Fruit fly (Drosophila melanogaster) whole organism, pupa: ENCODE results near the gene br.

Source experiments
- CG10348 ChIP-seq: fragments of 200-800 bp; sonication (Bioruptor generic); IDR thresholded peaks from 2 replicates; pipeline ENCODE4 v1.3.6; 2022; ENCODE audit warnings: missing biosample characterization, missing genetic modification characterization
- CG12605 ChIP-seq: fragments of 200-800 bp; sonication (Bioruptor generic); IDR thresholded peaks from 2 replicates; pipeline ENCODE4 v1.3.6; 2022; ENCODE audit warnings: missing biosample characterization, missing genetic modification characterization
- CG13204 ChIP-seq: fragments of 200-800 bp; sonication (Bioruptor generic); optimal IDR thresholded peaks from 2 replicates; lab custom pipeline; 2018; ENCODE audit warnings: missing biosample characterization, mild to moderate bottlenecking, missing genetic modification characterization, moderate library complexity
- CG14655 ChIP-seq: fragments of 200-800 bp; sonication (Bioruptor generic); optimal IDR thresholded peaks from 3 replicates; lab custom pipeline; 2017; ENCODE audit warnings: mild to moderate bottlenecking, missing biosample characterization, missing genetic modification reagents, missing genetic modification characterization
- CG15710 ChIP-seq: fragments of 200-800 bp; sonication (Bioruptor generic); optimal IDR thresholded peaks from 2 replicates; lab custom pipeline; 2018; ENCODE audit warnings: missing biosample characterization, mild to moderate bottlenecking, missing genetic modification characterization, moderate library complexity
- CG17806 ChIP-seq: fragments of 200-800 bp; sonication (Bioruptor generic); optimal IDR thresholded peaks from 2 replicates; lab custom pipeline; 2018; ENCODE audit warnings: missing biosample characterization, mild to moderate bottlenecking, missing genetic modification characterization, moderate library complexity
- CG32121 ChIP-seq: fragments of 200-800 bp; sonication (Bioruptor generic); IDR thresholded peaks from 2 replicates; pipeline ENCODE4 v1.3.6; 2022; ENCODE audit warnings: missing biosample characterization, missing genetic modification characterization
- CG34367 ChIP-seq: fragments of 200-800 bp; sonication (Bioruptor generic); optimal IDR thresholded peaks from 2 replicates; lab custom pipeline; 2018; ENCODE audit warnings: missing biosample characterization, mild to moderate bottlenecking, missing genetic modification characterization
- CG4496 ChIP-seq: fragments of 200-800 bp; sonication (Bioruptor generic); IDR thresholded peaks from 3 replicates; pipeline ENCODE4 v1.3.6; 2022; ENCODE audit warnings: missing biosample characterization, missing genetic modification characterization
- CG8159 ChIP-seq: fragments of 200-800 bp; sonication (Bioruptor generic); optimal IDR thresholded peaks from 3 replicates; lab custom pipeline; 2018; ENCODE audit warnings: missing biosample characterization, mild to moderate bottlenecking, missing genetic modification characterization, moderate library complexity
- CG8301 ChIP-seq: fragments of 200-800 bp; sonication (Bioruptor generic); optimal IDR thresholded peaks from 2 replicates; lab custom pipeline; 2018; ENCODE audit warnings: missing biosample characterization, mild to moderate bottlenecking, missing genetic modification characterization
- CG9948 ChIP-seq: fragments of 200-800 bp; sonication (Bioruptor generic); optimal IDR thresholded peaks from 2 replicates; lab custom pipeline; 2018; ENCODE audit warnings: missing biosample characterization, mild to moderate bottlenecking, missing genetic modification characterization, moderate library complexity
- D1 ChIP-seq: fragments of 200-800 bp; sonication (Bioruptor generic); optimal IDR thresholded peaks from 2 replicates; lab custom pipeline; 2018; ENCODE audit warnings: missing biosample characterization, mild to moderate bottlenecking, missing genetic modification characterization, moderate library complexity
- EcR ChIP-seq: fragments of 200-800 bp; sonication (Bioruptor generic); optimal IDR thresholded peaks from 3 replicates; lab custom pipeline; 2019; ENCODE audit warnings: missing biosample characterization, missing genetic modification characterization, mild to moderate bottlenecking, moderate library complexity, missing genetic modification reagents
- Ets98B ChIP-seq: fragments of 200-800 bp; sonication (Bioruptor generic); IDR thresholded peaks from 2 replicates; pipeline ENCODE4 v1.3.6; 2022; ENCODE audit warnings: missing biosample characterization, missing genetic modification characterization
- Pif1A ChIP-seq: fragments of 200-800 bp; sonication (Bioruptor generic); optimal IDR thresholded peaks from 3 replicates; lab custom pipeline; 2016; ENCODE audit warnings: missing biosample characterization, missing genetic modification characterization
- Pif1B ChIP-seq: fragments of 200-800 bp; sonication (Bioruptor generic); optimal IDR thresholded peaks from 3 replicates; lab custom pipeline; 2016; ENCODE audit warnings: missing biosample characterization, missing genetic modification characterization
- Snoo ChIP-seq: fragments of 200-800 bp; sonication (Bioruptor generic); optimal IDR thresholded peaks from 3 replicates; lab custom pipeline; 2017; ENCODE audit warnings: missing biosample characterization, mild to moderate bottlenecking, missing genetic modification characterization, inconsistent platforms
- fd96Ca ChIP-seq: fragments of 200-800 bp; sonication (Bioruptor generic); IDR thresholded peaks from 3 replicates; pipeline ENCODE4 v1.3.6; 2022; ENCODE audit warnings: missing biosample characterization, missing genetic modification characterization
- gl ChIP-seq: fragments of 200-800 bp; sonication (Bioruptor generic); optimal IDR thresholded peaks from 2 replicates; lab custom pipeline; 2018; ENCODE audit warnings: missing biosample characterization, mild to moderate bottlenecking, missing genetic modification characterization
- rn ChIP-seq: fragments of 200-800 bp; sonication (Bioruptor generic); IDR thresholded peaks from 2 replicates; pipeline ENCODE4 v1.3.6; 2022; ENCODE audit warnings: missing biosample characterization, missing genetic modification characterization

br gene

dm6 chrX:1621399-1621798, 46.5 kb downstream of the br start:
- TF ChIP-seq CG10348 (GFP tag; lab: Robert Waterston, UW) (no peak), CG34367 (tag; lab: Kevin White, UChicago) (no peak), CG4496 (GFP tag; lab: Robert Waterston, UW) (no peak), CG32121 (GFP tag; lab: Robert Waterston, UW) (no peak), CG15710 (no peak), CG12605 (no peak), Ets98B (GFP tag; lab: Robert Waterston, UW) (no peak), Pif1A (no peak), CG14655 (GFP tag; lab: Kevin White, UChicago) (no peak), CG9948 (tag; lab: Kevin White, UChicago) (no peak), Pif1B (GFP tag; lab: Kevin White, UChicago) (no peak), D1 (tag; lab: Kevin White, UChicago) (no peak), gl (tag; lab: Kevin White, UChicago) (no peak), Snoo (no peak), CG17806 (no peak), fd96Ca (GFP tag; lab: Robert Waterston, UW) (no peak), rn (GFP tag; lab: Robert Waterston, UW) (no peak)
- TF ChIP-seq, all 21 proteins: peak for 0

DNA sequence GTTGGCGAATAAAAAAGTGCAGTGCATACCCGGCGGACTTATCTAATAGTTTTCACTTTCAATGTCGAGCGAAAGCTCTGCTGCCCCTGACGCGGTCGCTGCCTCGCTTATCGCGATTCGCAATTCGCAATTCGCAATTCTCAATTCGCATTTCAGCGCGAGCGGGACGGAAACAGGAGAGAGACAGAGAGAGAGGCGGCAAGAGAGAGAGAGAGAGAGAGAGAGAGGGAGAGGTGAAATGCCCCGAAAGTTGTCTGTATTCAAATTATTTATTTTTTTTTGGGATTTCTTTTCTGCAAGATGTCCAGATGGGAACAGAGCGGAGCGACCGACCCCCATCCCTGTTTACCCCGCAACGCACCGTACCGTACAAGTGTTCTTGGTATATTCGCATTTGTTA, 48.2 kb downstream of the br start:
- no peak for TF ChIP-seq Pif1A
- peak; percentile 27 for TF ChIP-seq EcR (GFP tag; lab: Kevin White, UChicago)

DNA sequence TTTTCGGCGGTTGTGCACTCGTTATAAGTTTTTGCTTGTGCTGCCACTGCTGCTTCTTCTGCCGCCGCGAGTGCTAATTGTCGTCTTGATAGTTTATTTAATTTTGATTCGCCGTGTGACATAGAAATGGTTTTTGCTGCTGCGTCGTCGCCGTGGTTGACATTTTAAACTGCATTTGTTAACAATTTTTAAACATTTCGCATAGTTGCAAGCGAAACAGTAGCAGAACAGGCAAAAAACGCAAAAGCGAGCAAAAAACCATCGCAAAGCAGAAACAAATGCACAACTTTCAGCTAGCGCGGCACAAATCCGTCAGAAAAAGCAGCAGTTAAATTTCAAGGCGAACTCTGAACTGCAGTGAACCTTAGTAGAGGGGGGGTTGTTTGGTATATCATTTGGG, 48.7 kb downstream of the br start:
- no peak for TF ChIP-seq gl (tag; lab: Kevin White, UChicago)
- no peak for TF ChIP-seq CG9948 (tag; lab: Kevin White, UChicago)
- TF ChIP-seq, all 21 proteins: peak for 0

DNA sequence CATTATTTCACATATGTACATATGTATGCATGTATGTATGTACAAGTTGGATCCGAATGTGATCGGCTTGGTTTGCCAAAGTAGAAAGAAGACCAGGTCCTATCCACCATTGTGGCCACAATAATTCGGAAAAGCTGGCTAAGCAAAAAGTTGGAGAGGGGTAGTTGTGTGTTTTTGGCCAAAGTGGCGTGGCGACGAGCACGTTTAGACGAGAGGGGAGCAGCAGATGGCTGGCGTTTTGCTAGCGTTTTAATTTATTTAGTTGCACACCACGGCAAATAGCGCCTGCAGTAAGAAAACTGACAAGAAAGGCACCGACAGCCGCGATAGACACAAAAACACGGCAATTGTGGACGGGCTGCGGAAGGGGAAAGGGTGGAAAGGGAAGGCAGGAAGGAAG, 50.2 kb downstream of the br start:
- TF ChIP-seq CG14655 (GFP tag; lab: Kevin White, UChicago) (no peak), CG8159 (tag; lab: Kevin White, UChicago) (no peak), Snoo (no peak), CG10348 (GFP tag; lab: Robert Waterston, UW) (no peak), CG13204 (no peak), CG15710 (no peak), Pif1B (GFP tag; lab: Kevin White, UChicago) (no peak), gl (tag; lab: Kevin White, UChicago) (no peak), CG32121 (GFP tag; lab: Robert Waterston, UW) (no peak), fd96Ca (GFP tag; lab: Robert Waterston, UW) (no peak), D1 (tag; lab: Kevin White, UChicago) (no peak), Pif1A (no peak), Ets98B (GFP tag; lab: Robert Waterston, UW) (no peak), CG9948 (tag; lab: Kevin White, UChicago) (no peak), CG34367 (tag; lab: Kevin White, UChicago) (no peak), EcR (GFP tag; lab: Kevin White, UChicago) (no peak)

dm6 chrX:1627588-1627987, 52.7 kb downstream of the br start:
- TF ChIP-seq EcR (GFP tag; lab: Kevin White, UChicago) (peak; percentile 41), D1 (tag; lab: Kevin White, UChicago) (no peak), CG13204 (no peak), CG9948 (tag; lab: Kevin White, UChicago) (no peak), gl (tag; lab: Kevin White, UChicago) (no peak), rn (GFP tag; lab: Robert Waterston, UW) (no peak), CG10348 (GFP tag; lab: Robert Waterston, UW) (no peak), CG4496 (GFP tag; lab: Robert Waterston, UW) (no peak), CG12605 (no peak), CG15710 (no peak), Pif1A (peak; percentile 13), fd96Ca (GFP tag; lab: Robert Waterston, UW) (no peak), Pif1B (GFP tag; lab: Kevin White, UChicago) (peak; percentile 34), CG17806 (no peak), CG32121 (GFP tag; lab: Robert Waterston, UW) (no peak), Snoo (no peak), Ets98B (GFP tag; lab: Robert Waterston, UW) (no peak), CG14655 (GFP tag; lab: Kevin White, UChicago) (no peak)

DNA sequence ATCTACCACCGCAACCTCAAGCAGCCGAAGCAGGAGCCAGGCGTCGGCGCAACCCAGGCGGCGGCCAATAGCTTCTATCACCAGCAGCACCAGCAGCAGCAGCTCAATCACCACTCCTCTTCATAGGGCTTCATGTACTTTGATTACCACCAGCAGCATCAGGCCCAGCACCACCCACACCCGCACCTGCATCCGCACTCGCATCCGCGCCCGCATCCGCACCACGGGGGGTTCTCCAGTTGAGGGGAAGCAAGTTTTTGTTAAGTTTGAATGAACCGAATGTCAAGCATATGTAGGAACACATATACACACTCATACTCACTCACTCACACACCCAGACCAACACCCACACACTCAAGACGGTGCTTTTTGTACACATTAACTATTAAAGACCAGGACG, 68.7 kb downstream of the br start:
- TF ChIP-seq Pif1A (no peak), rn (GFP tag; lab: Robert Waterston, UW) (no peak), CG15710 (no peak), Pif1B (GFP tag; lab: Kevin White, UChicago) (no peak), CG9948 (tag; lab: Kevin White, UChicago) (no peak), gl (tag; lab: Kevin White, UChicago) (no peak), CG10348 (GFP tag; lab: Robert Waterston, UW) (no peak), CG17806 (no peak)

- TF ChIP-seq rn (GFP tag; lab: Robert Waterston, UW), result no peak
- TF ChIP-seq CG34367 (tag; lab: Kevin White, UChicago), result no peak
- no peak for TF ChIP-seq CG17806
- TF ChIP-seq CG32121 (GFP tag; lab: Robert Waterston, UW), result no peak
- no peak for TF ChIP-seq CG4496 (GFP tag; lab: Robert Waterston, UW)
- TF ChIP-seq D1 (tag; lab: Kevin White, UChicago), result no peak
- no peak for TF ChIP-seq Pif1B (GFP tag; lab: Kevin White, UChicago)
- TF ChIP-seq CG8301 (tag; lab: Kevin White, UChicago), result no peak
- no peak for TF ChIP-seq CG8159 (tag; lab: Kevin White, UChicago)
- TF ChIP-seq gl (tag; lab: Kevin White, UChicago), result no peak
- TF ChIP-seq CG15710, result no peak
- TF ChIP-seq CG10348 (GFP tag; lab: Robert Waterston, UW), result no peak
- no peak for TF ChIP-seq EcR (GFP tag; lab: Kevin White, UChicago)
- no peak for TF ChIP-seq Pif1A
- TF ChIP-seq Snoo, result no peak
- TF ChIP-seq CG13204, result no peak
- no peak for TF ChIP-seq Ets98B (GFP tag; lab: Robert Waterston, UW)
Observed at dm6 chrX:1647876-1648275, 72.9 kb downstream of the br start.
